Worm (Caenorhabditis elegans): ENCODE data around the gene fbxa-77.

- TF ChIP-seq nhr-11 (tag; optimal IDR thresholded peaks at IDR 0.05) (no peak), hlh-30 (tag; optimal IDR thresholded peaks at IDR 0.05; ENCODE audit: insufficient read depth) (no peak), pha-4 (tag; optimal IDR thresholded peaks at IDR 0.05) (no peak), unc-55 (GFP tag; optimal IDR thresholded peaks at IDR 0.05) (no peak), pag-3 (tag; optimal IDR thresholded peaks at IDR 0.05; ENCODE audit: borderline replicate concordance) (no peak), ceh-19 (GFP tag; optimal IDR thresholded peaks at IDR 0.05) (no peak), fkh-6 (tag; optimal IDR thresholded peaks at IDR 0.05) (no peak), ceh-18 (tag; optimal IDR thresholded peaks at IDR 0.05) (no peak), sox-4 (tag; optimal IDR thresholded peaks at IDR 0.05) (no peak)
Measured at ce11 chrIII:1249111-1249583, at the start of gene fbxa-77, which contains the start of gene fbxa-76.

Data from whole organism, late embryonic.